Fruit fly (Drosophila melanogaster) whole organism, embryonic: ENCODE data around the gene Ssl2.

Experiments
- Asciz ChIP-seq: fragments of 200-800 bp; sonication (Bioruptor generic); optimal IDR thresholded peaks from 2 replicates; lab custom pipeline; 2017; ENCODE audit warnings: missing biosample characterization, mild to moderate bottlenecking, missing genetic modification characterization, missing genetic modification reagents
- Atf-2 ChIP-seq: fragments of 200-800 bp; sonication (Bioruptor generic); optimal IDR thresholded peaks from 2 replicates; lab custom pipeline; 2016; ENCODE audit warnings: missing biosample characterization, missing genetic modification characterization
- BEAF-32 ChIP-seq: fragments of 200-800 bp; sonication (Bioruptor generic); optimal IDR thresholded peaks from 3 replicates; lab custom pipeline; 2017; ENCODE audit warnings: missing biosample characterization, missing genetic modification characterization, mild to moderate bottlenecking, moderate library complexity, missing genetic modification reagents
- Bdp1 ChIP-seq: fragments of 200-800 bp; sonication (Bioruptor generic); optimal IDR thresholded peaks from 3 replicates; lab custom pipeline; 2016; ENCODE audit warnings: missing biosample characterization, missing genetic modification characterization
- C15 ChIP-seq: fragments of 200-800 bp; sonication (Bioruptor generic); IDR thresholded peaks from 3 replicates; pipeline ENCODE4 v1.3.6; 2022; ENCODE audit warnings: missing biosample characterization, missing genetic modification characterization
- CG10147 ChIP-seq: fragments of 200-800 bp; sonication (Bioruptor generic); optimal IDR thresholded peaks from 2 replicates; lab custom pipeline; 2019; ENCODE audit warnings: missing biosample characterization, mild to moderate bottlenecking, missing genetic modification characterization, moderate library complexity
- CG10543 ChIP-seq: fragments of 200-800 bp; sonication (Bioruptor generic); optimal IDR thresholded peaks from 3 replicates; lab custom pipeline; 2017; ENCODE audit warnings: missing biosample characterization, mild to moderate bottlenecking, missing genetic modification characterization, moderate library complexity
- CG10565 ChIP-seq: fragments of 200-800 bp; sonication (Bioruptor generic); optimal IDR thresholded peaks from 3 replicates; lab custom pipeline; 2016; ENCODE audit warnings: missing biosample characterization, mild to moderate bottlenecking, missing genetic modification characterization
- CG12155 ChIP-seq: fragments of 200-800 bp; sonication (Bioruptor generic); optimal IDR thresholded peaks from 3 replicates; lab custom pipeline; 2016; ENCODE audit warnings: missing biosample characterization, missing genetic modification characterization
- CG12769 ChIP-seq: fragments of 200-800 bp; sonication (Bioruptor generic); optimal IDR thresholded peaks from 2 replicates; lab custom pipeline; 2019; ENCODE audit warnings: missing biosample characterization, mild to moderate bottlenecking, missing genetic modification characterization, moderate library complexity
- CG17361 ChIP-seq: fragments of 200-800 bp; sonication (Bioruptor generic); IDR thresholded peaks from 3 replicates; pipeline ENCODE4 v1.3.6; 2022; ENCODE audit warnings: missing biosample characterization, missing genetic modification characterization
- CG1832 ChIP-seq: fragments of 200-800 bp; sonication (Bioruptor generic); optimal IDR thresholded peaks from 2 replicates; lab custom pipeline; 2017; ENCODE audit warnings: missing biosample characterization, mild to moderate bottlenecking, missing genetic modification characterization, inconsistent platforms
- CG30403 ChIP-seq: fragments of 200-800 bp; sonication (Bioruptor generic); optimal IDR thresholded peaks from 3 replicates; lab custom pipeline; 2016; ENCODE audit warnings: missing biosample characterization, missing genetic modification characterization
- CG32767 ChIP-seq: fragments of 200-800 bp; sonication (Bioruptor generic); IDR thresholded peaks from 2 replicates; pipeline ENCODE4 v1.3.6; 2022; ENCODE audit warnings: missing biosample characterization, missing genetic modification characterization
- CG3281 ChIP-seq: fragments of 200-800 bp; sonication (Bioruptor generic); optimal IDR thresholded peaks from 3 replicates; lab custom pipeline; 2017; ENCODE audit warnings: missing biosample characterization, mild to moderate bottlenecking, missing genetic modification characterization
- CG4360 ChIP-seq: fragments of 200-800 bp; sonication (Bioruptor generic); IDR thresholded peaks from 2 replicates; pipeline ENCODE4 v1.3.6; 2022; ENCODE audit warnings: missing biosample characterization, missing genetic modification characterization
- CG8290 ChIP-seq, 3 experiments: fragments of 200-800 bp; sonication (Bioruptor generic); optimal IDR thresholded peaks; 2 replicates each; lab custom pipeline; 2016 to 2019; ENCODE audit warnings: missing biosample characterization in 3 of 3, missing genetic modification characterization in 3 of 3, mild to moderate bottlenecking in 2 of 3, moderate library complexity in 1 of 3
- CG8388 ChIP-seq: fragments of 200-800 bp; sonication (Bioruptor generic); optimal IDR thresholded peaks from 2 replicates; lab custom pipeline; 2019; ENCODE audit warnings: missing biosample characterization, mild to moderate bottlenecking, missing genetic modification characterization, moderate library complexity
- CHES-1-like ChIP-seq: fragments of 200-800 bp; sonication (Bioruptor generic); optimal IDR thresholded peaks from 2 replicates; lab custom pipeline; 2016; ENCODE audit warnings: missing biosample characterization, missing genetic modification characterization
- Dip3 ChIP-seq: fragments of 200-800 bp; sonication (Bioruptor generic); optimal IDR thresholded peaks from 3 replicates; lab custom pipeline; 2016; ENCODE audit warnings: missing biosample characterization, missing genetic modification characterization
- E2f1 ChIP-seq: fragments of 200-800 bp; sonication (Bioruptor generic); IDR thresholded peaks from 2 replicates; pipeline ENCODE4 v1.3.6; 2022; ENCODE audit warnings: missing biosample characterization, missing genetic modification characterization
- Ets65A ChIP-seq: fragments of 200-800 bp; sonication (Bioruptor generic); peaks from one replicate; lab custom pipeline; 2016; ENCODE audit warnings: missing biosample characterization, missing genetic modification characterization
- Kr ChIP-seq: fragments of 200-800 bp; sonication (Bioruptor generic); optimal IDR thresholded peaks from 2 replicates; lab custom pipeline; 2017; ENCODE audit warnings: missing biosample characterization, mild to moderate bottlenecking, missing genetic modification characterization
- Mad ChIP-seq: fragments of 200-800 bp; sonication (Bioruptor generic); optimal IDR thresholded peaks from 2 replicates; lab custom pipeline; 2016; ENCODE audit warnings: missing biosample characterization, missing genetic modification characterization
- Mrtf ChIP-seq: fragments of 200-800 bp; sonication (Bioruptor generic); IDR thresholded peaks from 3 replicates; pipeline ENCODE4 v1.3.6; 2022; ENCODE audit warnings: missing biosample characterization, missing genetic modification characterization
- NK7.1 ChIP-seq: fragments of 200-800 bp; sonication (Bioruptor generic); optimal IDR thresholded peaks from 3 replicates; lab custom pipeline; 2016; ENCODE audit warnings: missing biosample characterization, missing genetic modification characterization
- Sox102F ChIP-seq: fragments of 200-800 bp; sonication (Bioruptor generic); optimal IDR thresholded peaks from 2 replicates; lab custom pipeline; 2018; ENCODE audit warnings: missing biosample characterization, mild to moderate bottlenecking, missing genetic modification characterization, moderate library complexity
- Taf1 ChIP-seq: fragments of 200-800 bp; sonication (Bioruptor generic); IDR thresholded peaks from 2 replicates; pipeline ENCODE4 v1.3.6; 2022; ENCODE audit warnings: missing biosample characterization, missing genetic modification characterization
- al ChIP-seq: fragments of 200-800 bp; sonication (Bioruptor generic); IDR thresholded peaks from 2 replicates; pipeline ENCODE4 v1.3.6; 2022; ENCODE audit warnings: missing biosample characterization, missing genetic modification characterization
- bab2 ChIP-seq: fragments of 200-800 bp; sonication (Bioruptor generic); optimal IDR thresholded peaks from 2 replicates; lab custom pipeline; 2016; ENCODE audit warnings: missing biosample characterization, missing genetic modification characterization
- bigmax ChIP-seq: fragments of 200-800 bp; sonication (Bioruptor generic); optimal IDR thresholded peaks from 2 replicates; lab custom pipeline; 2018; ENCODE audit warnings: missing biosample characterization, mild to moderate bottlenecking, missing genetic modification characterization
- btn ChIP-seq: fragments of 200-800 bp; sonication (Bioruptor generic); optimal IDR thresholded peaks from 2 replicates; lab custom pipeline; 2016; ENCODE audit warnings: missing biosample characterization, missing genetic modification characterization
- cad ChIP-seq: fragments of >200 bp; optimal IDR thresholded peaks from 2 replicates; lab custom pipeline; 2017; ENCODE audit warnings: missing biosample characterization, missing genetic modification characterization
- chif ChIP-seq, 2 experiments: fragments of 200-800 bp; sonication (Bioruptor generic); optimal IDR thresholded peaks; 3 replicates each; lab custom pipeline; 2016; ENCODE audit warnings: missing biosample characterization in 2 of 2, missing genetic modification characterization in 2 of 2
- ci ChIP-seq: fragments of 200-800 bp; sonication (Bioruptor generic); IDR thresholded peaks from 3 replicates; pipeline ENCODE4 v1.3.6; 2022; ENCODE audit warnings: missing biosample characterization, missing genetic modification characterization
- corto ChIP-seq: fragments of 200-800 bp; sonication (Bioruptor generic); optimal IDR thresholded peaks from 2 replicates; lab custom pipeline; 2016; ENCODE audit warnings: missing biosample characterization, mild to moderate bottlenecking, missing genetic modification characterization, moderate library complexity
- dan ChIP-seq: fragments of 200-800 bp; sonication (Bioruptor generic); IDR thresholded peaks from 2 replicates; pipeline ENCODE4 v1.3.6; 2022; ENCODE audit warnings: missing biosample characterization, missing genetic modification characterization
- hkb ChIP-seq, 2 experiments: fragments of 200-800 bp in 1 of 2; fragments of >200 bp in 1 of 2; sonication (Bioruptor generic) in 1 of 2; IDR thresholded peaks in 1 of 2; optimal IDR thresholded peaks in 1 of 2; 2 replicates each; pipeline versions ENCODE4 v1.3.6 to Lab custom; 2017 to 2022; ENCODE audit warnings: missing biosample characterization in 1 of 2, missing genetic modification characterization in 1 of 2
- kni ChIP-seq: fragments of 200-800 bp; sonication (Bioruptor generic); optimal IDR thresholded peaks from 3 replicates; lab custom pipeline; 2017; ENCODE audit warnings: mild to moderate bottlenecking, missing biosample characterization, missing genetic modification reagents, missing genetic modification characterization
- lab ChIP-seq: fragments of 200-800 bp; sonication (Bioruptor generic); optimal IDR thresholded peaks from 3 replicates; lab custom pipeline; 2017; ENCODE audit warnings: missing biosample characterization, missing genetic modification characterization, mild to moderate bottlenecking, moderate library complexity, missing genetic modification reagents
- lmd ChIP-seq: fragments of 200-800 bp; sonication (Bioruptor generic); IDR thresholded peaks from 2 replicates; pipeline ENCODE4 v1.3.6; 2022; ENCODE audit warnings: missing biosample characterization, missing genetic modification characterization
- nau ChIP-seq: fragments of 200-800 bp; sonication (Bioruptor generic); optimal IDR thresholded peaks from 3 replicates; lab custom pipeline; 2017; ENCODE audit warnings: missing biosample characterization, mild to moderate bottlenecking, missing genetic modification characterization, missing genetic modification reagents
- pb ChIP-seq: fragments of 200-800 bp; sonication (Bioruptor generic); optimal IDR thresholded peaks from 3 replicates; lab custom pipeline; 2016; ENCODE audit warnings: missing biosample characterization, missing genetic modification characterization
- pfk ChIP-seq: fragments of 200-800 bp; sonication (Bioruptor generic); optimal IDR thresholded peaks from 2 replicates; lab custom pipeline; 2018; ENCODE audit warnings: missing biosample characterization, mild to moderate bottlenecking, missing genetic modification characterization, moderate library complexity
- pita ChIP-seq: fragments of 200-800 bp; sonication (Bioruptor generic); optimal IDR thresholded peaks from 2 replicates; lab custom pipeline; 2017; ENCODE audit warnings: missing biosample characterization, mild to moderate bottlenecking, missing genetic modification characterization
- sens ChIP-seq: fragments of 200-800 bp; sonication (Bioruptor generic); peaks from one replicate; lab custom pipeline; 2016; ENCODE audit warnings: missing biosample characterization, missing genetic modification characterization
- tap ChIP-seq: fragments of 200-800 bp; optimal IDR thresholded peaks from 3 replicates; lab custom pipeline; 2019; ENCODE audit warnings: missing biosample characterization, mild to moderate bottlenecking, missing genetic modification characterization, moderate library complexity
- toy ChIP-seq: fragments of 200-800 bp; sonication (Bioruptor generic); IDR thresholded peaks from 2 replicates; pipeline ENCODE4 v1.3.6; 2022; ENCODE audit warnings: missing biosample characterization, missing genetic modification characterization
- vvl ChIP-seq: fragments of 200-800 bp; sonication (Bioruptor generic); IDR thresholded peaks from 2 replicates; pipeline ENCODE4 v1.3.6; 2022; ENCODE audit warnings: missing biosample characterization, missing genetic modification characterization

Ssl2 gene

dm6 chr3R:29040526-29041195, 8.2 kb upstream of the Ssl2 start (continued):
- peak; percentile 11 for TF ChIP-seq corto (GFP tag; lab: Kevin White, UChicago)
- TF ChIP-seq kni (GFP tag; lab: Kevin White, UChicago): no peak
- TF ChIP-seq Sox102F (GFP tag; lab: Kevin White, UChicago): no peak
- no peak for TF ChIP-seq nau (GFP tag; lab: Kevin White, UChicago)
- TF ChIP-seq Mad (GFP tag; lab: Kevin White, UChicago): no peak
- TF ChIP-seq Dip3: peak; percentile 7
- TF ChIP-seq ci (GFP tag; lab: Robert Waterston, UW): 0 out of 3 replicates have a peak, but pooled peaks have one; percentile 7
- no peak for TF ChIP-seq pfk (GFP tag; lab: Kevin White, UChicago)
- peak; percentile 54 for TF ChIP-seq E2f1 (GFP tag; lab: Robert Waterston, UW)
- no peak for TF ChIP-seq Mrtf (GFP tag; lab: Robert Waterston, UW)
- peak; percentile 82 for TF ChIP-seq CG30403
- TF ChIP-seq NK7.1 (GFP tag; lab: Kevin White, UChicago): no peak
- peak; percentile 47; the same call in 1 of the 2 replicates for TF ChIP-seq al (GFP tag; lab: Robert Waterston, UW)
- TF ChIP-seq Atf-2 (GFP tag; lab: Kevin White, UChicago): no peak
- TF ChIP-seq Ets65A (GFP tag; lab: Kevin White, UChicago): peak; percentile 89
- TF ChIP-seq toy (GFP tag; lab: Robert Waterston, UW): 0 out of 2 replicates have a peak, but pooled peaks have one; percentile 9
- TF ChIP-seq CG10543 (GFP tag; lab: Kevin White, UChicago): no peak
- no peak for TF ChIP-seq C15 (GFP tag; lab: Robert Waterston, UW)
- no peak for TF ChIP-seq cad
- peak; percentile 58 for TF ChIP-seq CG8388
- no peak for TF ChIP-seq bigmax (GFP tag; lab: Kevin White, UChicago)
- TF ChIP-seq pb (GFP tag; lab: Kevin White, UChicago): no peak
- TF ChIP-seq CG10147: no peak
- no peak for TF ChIP-seq BEAF-32 (GFP tag; lab: Kevin White, UChicago)
- no peak for TF ChIP-seq CG4360 (GFP tag; lab: Robert Waterston, UW)
- peak; percentile 71 for TF ChIP-seq tap
- no peak for TF ChIP-seq CG1832 (GFP tag; lab: Kevin White, UChicago)
- no peak for TF ChIP-seq pita (GFP tag; lab: Kevin White, UChicago)
- peak; percentile 65 for TF ChIP-seq Asciz
- no peak for TF ChIP-seq hkb (optimal IDR thresholded peaks at IDR 0.05; lab: Kevin White, UChicago)
- peak; percentile 74 for TF ChIP-seq hkb (GFP tag; IDR thresholded peaks at IDR 0.05; lab: Robert Waterston, UW)
- peak; percentile 39 for TF ChIP-seq CG12155 (GFP tag; lab: Kevin White, UChicago)
- TF ChIP-seq CHES-1-like: no peak
- TF ChIP-seq dan (GFP tag; lab: Robert Waterston, UW): no peak
- peak in 1 of 2 experiments; percentile 7 for TF ChIP-seq chif (GFP tag; optimal IDR thresholded peaks at IDR 0.05; lab: Kevin White, UChicago)
- peak; percentile 47; the same call in 1 of the 2 replicates for TF ChIP-seq vvl
- TF ChIP-seq CG8290 (GFP tag; optimal IDR thresholded peaks at IDR 0.05; lab: Kevin White, UChicago): no peak
- TF ChIP-seq CG8290 (tag; optimal IDR thresholded peaks at IDR 0.05; lab: Kevin White, UChicago): no peak
- no peak for TF ChIP-seq CG10565
- peak; percentile 51; the same call in 1 of the 2 replicates for TF ChIP-seq lmd (GFP tag; lab: Robert Waterston, UW)
- TF ChIP-seq Kr (GFP tag; lab: Kevin White, UChicago): no peak
- no peak for TF ChIP-seq bab2
- TF ChIP-seq CG17361: no peak; the same call in 2 of the 3 replicates
- TF ChIP-seq CG32767 (GFP tag; lab: Robert Waterston, UW): peak; percentile 60; the same call in 1 of the 2 replicates
- TF ChIP-seq lab (GFP tag; lab: Kevin White, UChicago): no peak
- TF ChIP-seq CG3281 (GFP tag; lab: Kevin White, UChicago): peak; percentile 83
- TF ChIP-seq Bdp1 (GFP tag; lab: Kevin White, UChicago): no peak
- TF ChIP-seq CG12769 (tag; lab: Kevin White, UChicago): no peak
- TF ChIP-seq sens: peak; percentile 78
- no peak for TF ChIP-seq Taf1 (GFP tag; lab: Robert Waterston, UW)
- TF ChIP-seq btn (GFP tag; lab: Kevin White, UChicago): no peak
